Fruit fly (Drosophila melanogaster) whole organism, wandering third instar larva: ENCODE measurements around the gene Kap-alpha3.

Experiments
- CrebA ChIP-seq: fragments of 200-800 bp; sonication (Bioruptor generic); optimal IDR thresholded peaks from 2 replicates; lab custom pipeline; 2016; ENCODE audit warnings: missing biosample characterization, mild to moderate bottlenecking, missing genetic modification characterization, borderline replicate concordance
- Hr78 ChIP-seq: fragments of >200 bp; optimal IDR thresholded peaks from 2 replicates; lab custom pipeline; 2017; ENCODE audit warnings: missing biosample characterization, missing genetic modification characterization
- Jra ChIP-seq: sonication (Bioruptor generic); optimal IDR thresholded peaks from 2 replicates; lab custom pipeline; 2016; ENCODE audit warnings: missing biosample characterization, missing genetic modification characterization
- Mio ChIP-seq: sonication (Bioruptor generic); optimal IDR thresholded peaks from 2 replicates; lab custom pipeline; 2016; ENCODE audit warnings: missing biosample characterization, missing genetic modification characterization
- Myc ChIP-seq: fragments of >200 bp; optimal IDR thresholded peaks from 2 replicates; lab custom pipeline; 2017
- OdsH ChIP-seq: fragments of 200-800 bp; sonication (Bioruptor generic); optimal IDR thresholded peaks from 2 replicates; lab custom pipeline; 2016; ENCODE audit warnings: missing biosample characterization, mild to moderate bottlenecking, missing genetic modification characterization
- Vsx2 ChIP-seq: fragments of 200-300, 225-300 bp; sonication (Bioruptor generic); optimal IDR thresholded peaks from 2 replicates; lab custom pipeline; 2018; ENCODE audit warnings: missing biosample characterization, missing genetic modification characterization; ENCODE audit not compliant: partially characterized antibody
- psq ChIP-seq: fragments of 200-800 bp; sonication (Bioruptor generic); optimal IDR thresholded peaks from 3 replicates; lab custom pipeline; 2017; ENCODE audit warnings: missing biosample characterization, mild to moderate bottlenecking, missing genetic modification characterization, moderate library complexity
- usp ChIP-seq: fragments of >200 bp; optimal IDR thresholded peaks from 2 replicates; lab custom pipeline; 2017; ENCODE audit warnings: missing biosample characterization, missing genetic modification characterization

DNA sequence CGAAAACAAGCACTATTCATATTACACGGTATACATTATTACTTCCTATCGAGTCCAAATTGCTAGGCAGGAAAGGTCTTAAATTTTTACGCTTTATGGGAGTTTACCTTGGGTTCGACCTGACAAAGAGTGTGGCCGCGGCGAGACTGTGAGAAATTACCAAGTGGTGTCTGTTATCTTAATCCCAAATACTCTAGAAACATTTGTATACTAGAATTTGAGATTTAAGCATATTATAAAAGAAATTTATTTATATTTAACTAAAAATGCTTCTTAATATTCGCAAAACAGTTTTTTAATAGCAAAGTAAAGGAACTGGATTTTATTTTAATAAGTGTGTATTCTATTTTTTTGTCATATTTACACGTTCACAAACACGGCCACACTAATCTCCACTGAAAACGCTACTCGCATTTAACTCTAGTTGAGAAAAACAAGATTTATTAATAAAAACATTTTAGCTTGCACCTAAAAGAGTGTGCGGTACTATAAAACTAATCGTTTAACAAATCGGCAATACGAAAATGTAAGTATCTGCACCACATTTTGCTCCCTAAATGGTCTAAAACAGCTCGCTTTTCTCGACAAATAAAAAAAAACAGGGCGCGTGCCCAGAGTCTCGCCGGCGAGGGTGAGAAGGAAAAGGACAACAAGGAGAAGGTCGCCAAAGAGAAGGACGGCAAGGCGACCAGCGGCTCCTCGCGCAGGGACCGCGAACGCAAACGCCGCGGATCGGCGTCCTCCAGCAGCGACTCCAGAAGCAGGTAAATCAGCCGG is 25.7 kb downstream of the Kap-alpha3 start, which contains the start of the genes mura and RnpS1:
- no peak for TF ChIP-seq Myc (lab: Kevin White, UChicago)
- no peak for TF ChIP-seq Jra (GFP tag; lab: Kevin White, UChicago)
- no peak for TF ChIP-seq usp (GFP tag; lab: Kevin White, UChicago)
- TF ChIP-seq Mio (GFP tag; lab: Kevin White, UChicago), result no peak
- no peak for TF ChIP-seq OdsH (GFP tag; lab: Kevin White, UChicago)
- no peak for TF ChIP-seq psq (GFP tag; lab: Kevin White, UChicago)
- TF ChIP-seq Hr78 (GFP tag; lab: Kevin White, UChicago), result no peak
- no peak for TF ChIP-seq CrebA (GFP tag; lab: Kevin White, UChicago)
- TF ChIP-seq Vsx2 (GFP tag; lab: Kevin White, UChicago), result no peak
